Fruit fly (Drosophila melanogaster) whole organism, embryonic: Measurements from ENCODE around the gene CG7029.

Experiments used
- Antp ChIP-seq: fragments of 200-800 bp; sonication (Bioruptor generic); optimal IDR thresholded peaks from 3 replicates; lab custom pipeline; 2016; ENCODE audit warnings: missing biosample characterization, missing genetic modification characterization
- CG10366 ChIP-seq: fragments of 200-800 bp; sonication (Bioruptor generic); IDR thresholded peaks from 2 replicates; pipeline ENCODE4 v1.3.6; 2022; ENCODE audit warnings: missing biosample characterization, missing genetic modification characterization
- CG10431 ChIP-seq: fragments of 200-800 bp; sonication (Bioruptor generic); optimal IDR thresholded peaks from 3 replicates; lab custom pipeline; 2018; ENCODE audit warnings: missing biosample characterization, mild to moderate bottlenecking, missing genetic modification characterization
- CG13296 ChIP-seq: fragments of 200-800 bp; sonication (Bioruptor generic); optimal IDR thresholded peaks from 3 replicates; lab custom pipeline; 2018; ENCODE audit warnings: missing biosample characterization, mild to moderate bottlenecking, missing genetic modification characterization
- CG13894 ChIP-seq: fragments of 200-800 bp; sonication (Bioruptor generic); optimal IDR thresholded peaks from 3 replicates; lab custom pipeline; 2018; ENCODE audit warnings: missing biosample characterization, mild to moderate bottlenecking, missing genetic modification characterization, moderate library complexity
- CG14965 ChIP-seq: fragments of 200-800 bp; sonication (Bioruptor generic); optimal IDR thresholded peaks from 2 replicates; lab custom pipeline; 2016; ENCODE audit warnings: missing biosample characterization, missing genetic modification characterization, borderline replicate concordance
- CG15601 ChIP-seq: fragments of 200-800 bp; sonication (Bioruptor generic); optimal IDR thresholded peaks from 3 replicates; lab custom pipeline; 2019; ENCODE audit warnings: missing biosample characterization, mild to moderate bottlenecking, missing genetic modification characterization, moderate library complexity
- CG17385 ChIP-seq: fragments of 200-800 bp; sonication (Bioruptor generic); optimal IDR thresholded peaks from 3 replicates; lab custom pipeline; 2018; ENCODE audit warnings: missing biosample characterization, mild to moderate bottlenecking, missing genetic modification characterization
- CG17829 ChIP-seq: fragments of 200-800 bp; optimal IDR thresholded peaks from 2 replicates; lab custom pipeline; 2019; ENCODE audit warnings: missing biosample characterization, mild to moderate bottlenecking, missing genetic modification characterization, moderate library complexity
- CG2116 ChIP-seq: fragments of 200-800 bp; sonication (Bioruptor generic); optimal IDR thresholded peaks from 3 replicates; lab custom pipeline; 2018; ENCODE audit warnings: missing biosample characterization, mild to moderate bottlenecking, missing genetic modification characterization
- CG2202 ChIP-seq: fragments of 200-800 bp; sonication (Bioruptor generic); optimal IDR thresholded peaks from 2 replicates; lab custom pipeline; 2018; ENCODE audit warnings: missing biosample characterization, mild to moderate bottlenecking, missing genetic modification characterization
- CG3838 ChIP-seq: fragments of 200-800 bp; sonication (Bioruptor generic); optimal IDR thresholded peaks from 3 replicates; lab custom pipeline; 2016; ENCODE audit warnings: missing biosample characterization, missing genetic modification characterization
- CG6272 ChIP-seq: fragments of 200-800 bp; sonication (Bioruptor generic); IDR thresholded peaks from 2 replicates; pipeline ENCODE4 v1.3.6; 2022; ENCODE audit warnings: missing biosample characterization, missing genetic modification characterization
- CG6813 ChIP-seq: fragments of 200-800 bp; sonication (Bioruptor generic); optimal IDR thresholded peaks from 2 replicates; lab custom pipeline; 2017; ENCODE audit warnings: missing biosample characterization, missing genetic modification characterization, mild to moderate bottlenecking, moderate library complexity, missing genetic modification reagents
- CG6854 ChIP-seq: fragments of 200-800 bp; sonication (Bioruptor generic); optimal IDR thresholded peaks from 3 replicates; lab custom pipeline; 2017; ENCODE audit warnings: missing biosample characterization, mild to moderate bottlenecking, missing genetic modification characterization
- CG7372 ChIP-seq: fragments of 200-800 bp; sonication (Bioruptor generic); IDR thresholded peaks from 2 replicates; pipeline ENCODE4 v1.3.6; 2022; ENCODE audit warnings: missing biosample characterization, missing genetic modification characterization
- CG8290 ChIP-seq, 3 experiments: fragments of 200-800 bp; sonication (Bioruptor generic); optimal IDR thresholded peaks; 2 replicates each; lab custom pipeline; 2016 to 2019; ENCODE audit warnings: missing biosample characterization in 3 of 3, missing genetic modification characterization in 3 of 3, mild to moderate bottlenecking in 2 of 3, moderate library complexity in 1 of 3
- CG9797 ChIP-seq: fragments of 200-800 bp; sonication (Bioruptor generic); optimal IDR thresholded peaks from 3 replicates; lab custom pipeline; 2018; ENCODE audit warnings: missing biosample characterization, mild to moderate bottlenecking, missing genetic modification characterization
- CoRest ChIP-seq: fragments of 200-800 bp; sonication (Bioruptor generic); optimal IDR thresholded peaks from 3 replicates; lab custom pipeline; 2018; ENCODE audit warnings: missing biosample characterization, mild to moderate bottlenecking, missing genetic modification characterization, moderate library complexity
- Elba2 ChIP-seq: fragments of 200-800 bp; sonication (Bioruptor generic); optimal IDR thresholded peaks from 3 replicates; lab custom pipeline; 2016; ENCODE audit warnings: missing biosample characterization, missing genetic modification characterization
- Fer2 ChIP-seq: fragments of 200-800 bp; sonication (Bioruptor generic); optimal IDR thresholded peaks from 2 replicates; lab custom pipeline; 2018; ENCODE audit warnings: missing biosample characterization, mild to moderate bottlenecking, missing genetic modification characterization, moderate library complexity
- H2.0 ChIP-seq: fragments of 200-800 bp; sonication (Bioruptor generic); IDR thresholded peaks from 2 replicates; pipeline ENCODE4 v1.3.6; 2022; ENCODE audit warnings: missing biosample characterization, missing genetic modification characterization
- Hmr ChIP-seq: fragments of 200-800 bp; sonication (Bioruptor generic); optimal IDR thresholded peaks from 3 replicates; lab custom pipeline; 2017; ENCODE audit warnings: mild to moderate bottlenecking, missing biosample characterization, missing genetic modification reagents, missing genetic modification characterization
- Mrtf ChIP-seq: fragments of 200-800 bp; sonication (Bioruptor generic); IDR thresholded peaks from 3 replicates; pipeline ENCODE4 v1.3.6; 2022; ENCODE audit warnings: missing biosample characterization, missing genetic modification characterization
- Oli ChIP-seq: fragments of 200-800 bp; sonication (Bioruptor generic); optimal IDR thresholded peaks from 2 replicates; lab custom pipeline; 2018; ENCODE audit warnings: missing biosample characterization, mild to moderate bottlenecking, missing genetic modification characterization, moderate library complexity
- Optix ChIP-seq: fragments of 200-800 bp; sonication (Bioruptor generic); IDR thresholded peaks from 3 replicates; pipeline ENCODE4 v1.3.6; 2022; ENCODE audit warnings: missing biosample characterization, missing genetic modification characterization
- Poxn ChIP-seq: fragments of 200-800 bp; sonication (Bioruptor generic); IDR thresholded peaks from 2 replicates; pipeline ENCODE4 v1.3.6; 2022; ENCODE audit warnings: missing biosample characterization, missing genetic modification characterization
- Ssrp ChIP-seq: fragments of 200-800 bp; sonication (Bioruptor generic); optimal IDR thresholded peaks from 2 replicates; lab custom pipeline; 2018; ENCODE audit warnings: missing biosample characterization, mild to moderate bottlenecking, missing genetic modification characterization, moderate library complexity
- Xbp1 ChIP-seq: fragments of 200-800 bp; sonication (Bioruptor generic); optimal IDR thresholded peaks from 3 replicates; lab custom pipeline; 2016; ENCODE audit warnings: missing biosample characterization, mild to moderate bottlenecking, missing genetic modification characterization
- ato ChIP-seq: fragments of 200-800 bp; sonication (Bioruptor generic); IDR thresholded peaks from 2 replicates; pipeline ENCODE4 v1.3.6; 2022; ENCODE audit warnings: missing biosample characterization, missing genetic modification characterization; ENCODE audit not compliant: partially characterized antibody
- disco-r ChIP-seq: fragments of 200-800 bp; sonication (Bioruptor generic); optimal IDR thresholded peaks from 2 replicates; lab custom pipeline; 2016; ENCODE audit warnings: missing biosample characterization, missing genetic modification characterization
- grn ChIP-seq: fragments of 200-800 bp; sonication (Bioruptor generic); optimal IDR thresholded peaks from 3 replicates; lab custom pipeline; 2017; ENCODE audit warnings: missing biosample characterization, missing genetic modification characterization
- ham ChIP-seq: fragments of 200-800 bp; sonication (Bioruptor generic); IDR thresholded peaks from 2 replicates; pipeline ENCODE4 v1.3.6; 2022; ENCODE audit warnings: missing biosample characterization, missing genetic modification characterization
- hkb ChIP-seq, 2 experiments: fragments of 200-800 bp in 1 of 2; fragments of >200 bp in 1 of 2; sonication (Bioruptor generic) in 1 of 2; IDR thresholded peaks in 1 of 2; optimal IDR thresholded peaks in 1 of 2; 2 replicates each; pipeline versions ENCODE4 v1.3.6 to Lab custom; 2017 to 2022; ENCODE audit warnings: missing biosample characterization in 1 of 2, missing genetic modification characterization in 1 of 2
- hth ChIP-seq: fragments of >200 bp; optimal IDR thresholded peaks from 2 replicates; lab custom pipeline; 2017; ENCODE audit warnings: inconsistent platforms
- inv ChIP-seq: fragments of 200-800 bp; sonication (Bioruptor generic); IDR thresholded peaks from 2 replicates; pipeline ENCODE4 v1.3.6; 2022; ENCODE audit warnings: missing biosample characterization, missing genetic modification characterization; ENCODE audit not compliant: partially characterized antibody
- ken ChIP-seq: fragments of 200-800 bp; sonication (Bioruptor generic); IDR thresholded peaks from 3 replicates; pipeline ENCODE4 v1.3.6; 2022; ENCODE audit warnings: missing biosample characterization, missing genetic modification characterization
- lmd ChIP-seq: fragments of 200-800 bp; sonication (Bioruptor generic); IDR thresholded peaks from 2 replicates; pipeline ENCODE4 v1.3.6; 2022; ENCODE audit warnings: missing biosample characterization, missing genetic modification characterization
- maf-S ChIP-seq: fragments of 200-800 bp; sonication (Bioruptor generic); optimal IDR thresholded peaks from 2 replicates; lab custom pipeline; 2016; ENCODE audit warnings: missing biosample characterization, missing genetic modification characterization
- rib ChIP-seq: fragments of 200-800 bp; sonication (Bioruptor generic); IDR thresholded peaks from 2 replicates; pipeline ENCODE4 v1.3.6; 2022; ENCODE audit warnings: missing biosample characterization, missing genetic modification characterization
- ro ChIP-seq: fragments of 200-800 bp; sonication (Bioruptor generic); IDR thresholded peaks from 2 replicates; pipeline ENCODE4 v1.3.6; 2022; ENCODE audit warnings: missing biosample characterization, missing genetic modification characterization
- sens ChIP-seq: fragments of 200-800 bp; sonication (Bioruptor generic); peaks from one replicate; lab custom pipeline; 2016; ENCODE audit warnings: missing biosample characterization, missing genetic modification characterization
- ttk ChIP-seq: fragments of 200-800 bp; sonication (Bioruptor generic); IDR thresholded peaks from 2 replicates; pipeline ENCODE4 v2.1.2; 2022; ENCODE audit warnings: missing biosample characterization, missing genetic modification characterization
- tup ChIP-seq: fragments of 200-800 bp; sonication (Bioruptor generic); optimal IDR thresholded peaks from 2 replicates; lab custom pipeline; 2016; ENCODE audit warnings: missing biosample characterization, mild to moderate bottlenecking, missing genetic modification characterization, moderate library complexity
- vvl ChIP-seq: fragments of 200-800 bp; sonication (Bioruptor generic); IDR thresholded peaks from 2 replicates; pipeline ENCODE4 v1.3.6; 2022; ENCODE audit warnings: missing biosample characterization, missing genetic modification characterization
- wek ChIP-seq: fragments of 200-800 bp; sonication (Bioruptor generic); optimal IDR thresholded peaks from 3 replicates; lab custom pipeline; 2018; ENCODE audit warnings: missing biosample characterization, mild to moderate bottlenecking, missing genetic modification characterization, moderate library complexity
- wor ChIP-seq: fragments of 200-800 bp; sonication (Bioruptor generic); IDR thresholded peaks from 2 replicates; pipeline ENCODE4 v1.3.6; 2022; ENCODE audit warnings: missing biosample characterization, missing genetic modification characterization
- z ChIP-seq: fragments of 200-800 bp; sonication (Bioruptor generic); IDR thresholded peaks from 3 replicates; pipeline ENCODE4 v1.3.6; 2022; ENCODE audit warnings: missing biosample characterization, missing genetic modification characterization
- zen2 ChIP-seq: fragments of 200-800 bp; sonication (Bioruptor generic); IDR thresholded peaks from 3 replicates; pipeline ENCODE4 v1.3.6; 2022; ENCODE audit warnings: missing biosample characterization, missing genetic modification characterization; ENCODE audit not compliant: partially characterized antibody
- zfh2 ChIP-seq: fragments of 200-800 bp; sonication (Bioruptor generic); optimal IDR thresholded peaks from 2 replicates; lab custom pipeline; 2016; ENCODE audit warnings: missing biosample characterization, missing genetic modification characterization

The CG7029 gene

DNA sequence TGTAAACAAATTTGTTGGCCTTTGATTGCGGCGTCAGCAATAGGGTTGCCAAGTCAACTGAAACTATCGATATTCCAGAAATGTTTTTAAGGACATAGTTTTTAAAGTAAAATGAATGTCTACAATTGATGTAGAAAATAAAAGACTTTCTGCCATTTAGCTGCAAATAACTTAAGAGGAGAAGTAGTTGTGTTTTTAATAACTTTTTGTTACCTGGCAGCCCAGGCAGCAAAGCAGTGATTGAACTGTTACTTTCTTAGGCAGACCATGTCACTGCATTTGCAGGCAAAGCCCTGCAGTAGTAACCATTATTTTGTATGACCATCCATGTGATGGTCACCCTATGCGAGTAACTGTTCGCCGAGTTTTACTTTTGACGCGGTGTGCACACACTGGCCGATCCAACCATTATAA, at the start of gene CG7029, which contains the start of the genes rumi and Usp12-46 (continued):
- TF ChIP-seq CG3838 (peak; percentile 67), Fer2 (tag; lab: Kevin White, UChicago) (peak; percentile 66), Hmr (GFP tag; lab: Kevin White, UChicago) (peak; percentile 83), Oli (peak; percentile 80), tup (GFP tag; lab: Kevin White, UChicago) (peak; percentile 38), CG14965 (no peak), disco-r (GFP tag; lab: Kevin White, UChicago) (peak; percentile 57), CG6854 (GFP tag; lab: Kevin White, UChicago) (no peak), Antp (peak; percentile 93), CG6813 (GFP tag; lab: Kevin White, UChicago) (peak; percentile 51), CG13296 (peak; percentile 73), inv (GFP tag; lab: Robert Waterston, UW) (peak; percentile 64), CG2202 (tag; lab: Kevin White, UChicago) (peak; percentile 66), rib (GFP tag; lab: Robert Waterston, UW) (0 out of 2 replicates have a peak, but pooled peaks have one; percentile 20), ro (GFP tag; lab: Robert Waterston, UW) (no peak), CG17829 (peak; percentile 86), ato (GFP tag; lab: Robert Waterston, UW) (peak; percentile 67), CoRest (tag; lab: Kevin White, UChicago) (peak; percentile 87), H2.0 (GFP tag; lab: Robert Waterston, UW) (peak; percentile 83), CG17385 (GFP tag; lab: Kevin White, UChicago) (peak; percentile 71), CG10366 (GFP tag; lab: Robert Waterston, UW) (peak; percentile 90), ttk (peak; percentile 76), wor (GFP tag; lab: Robert Waterston, UW) (peak; percentile 59), Ssrp (tag; lab: Kevin White, UChicago) (peak; percentile 86), CG10431 (GFP tag; lab: Kevin White, UChicago) (peak; percentile 64), CG15601 (tag; lab: Kevin White, UChicago) (peak; percentile 85), CG8290 (GFP tag; optimal IDR thresholded peaks at IDR 0.05; lab: Kevin White, UChicago) (peak; percentile 83), CG8290 (tag; optimal IDR thresholded peaks at IDR 0.05; lab: Kevin White, UChicago) (peak in 1 of 2 experiments; percentile 86), CG2116 (GFP tag; lab: Kevin White, UChicago) (peak; percentile 76), hth (lab: Kevin White, UChicago) (no peak), CG7372 (peak; percentile 82), wek (GFP tag; lab: Kevin White, UChicago) (peak; percentile 23), Xbp1 (GFP tag; lab: Kevin White, UChicago) (peak; percentile 92), sens (peak; percentile 99), zfh2 (GFP tag; lab: Kevin White, UChicago) (peak; percentile 93), z (GFP tag; lab: Robert Waterston, UW) (no peak), CG6272 (GFP tag; lab: Robert Waterston, UW) (peak; percentile 76), lmd (GFP tag; lab: Robert Waterston, UW) (peak; percentile 84), CG13894 (tag; lab: Kevin White, UChicago) (peak; percentile 80), ham (GFP tag; lab: Robert Waterston, UW) (peak; percentile 69; the same call in 1 of the 2 replicates), vvl (GFP tag; lab: Robert Waterston, UW) (peak; percentile 94), grn (GFP tag; lab: Kevin White, UChicago) (peak; percentile 34), Elba2 (GFP tag; lab: Kevin White, UChicago) (peak; percentile 71), CG9797 (GFP tag; lab: Kevin White, UChicago) (peak; percentile 41), zen2 (GFP tag; lab: Robert Waterston, UW) (peak; percentile 49; the same call in 1 of the 3 replicates), Mrtf (GFP tag; lab: Robert Waterston, UW) (peak; percentile 69), Optix (GFP tag; lab: Robert Waterston, UW) (peak; percentile 81), maf-S (GFP tag; lab: Kevin White, UChicago) (peak; percentile 90), hkb (optimal IDR thresholded peaks at IDR 0.05; lab: Kevin White, UChicago) (no peak), hkb (GFP tag; IDR thresholded peaks at IDR 0.05; lab: Robert Waterston, UW) (peak; percentile 79), Poxn (peak; percentile 61; the same call in 1 of the 2 replicates), ken (GFP tag; lab: Robert Waterston, UW) (peak; percentile 89)
